Worm (Caenorhabditis elegans): Measurements from ENCODE around the gene nas-9.

DNA sequence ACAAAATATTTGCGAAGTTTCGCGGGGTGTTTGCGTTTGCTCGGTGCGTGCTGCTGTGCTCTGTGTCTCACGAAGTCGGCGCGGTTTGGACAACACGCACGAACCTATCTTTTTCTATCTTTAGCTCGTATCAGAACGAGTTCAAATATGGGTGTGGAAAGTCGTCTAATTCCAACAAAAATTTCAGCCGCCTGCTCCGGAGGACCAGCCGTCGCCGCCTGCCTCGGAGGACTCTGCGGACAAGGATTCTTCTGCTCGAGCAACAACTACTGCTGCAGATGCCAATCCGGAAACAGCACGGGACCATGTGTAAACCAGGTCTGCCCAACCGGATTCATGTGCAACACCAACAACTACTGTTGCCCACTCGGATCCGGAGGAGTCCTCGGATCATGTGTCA, 37.9 kb downstream of the nas-9 start:
- TF ChIP-seq mdl-1 (tag; optimal IDR thresholded peaks at IDR 0.05) (no peak), unc-98 (GFP tag; IDR thresholded peaks at IDR 0.05) (no peak), lin-13 (GFP tag; optimal IDR thresholded peaks at IDR 0.05) (no peak), zip-4 (GFP tag; optimal IDR thresholded peaks at IDR 0.05) (no peak), fos-1 (tag; optimal IDR thresholded peaks at IDR 0.05) (no peak)

Data from whole organism, L1 larva.